Worm (Caenorhabditis elegans) whole organism, L2 larva: ENCODE results near the gene ugt-41.

Source experiments
- aly-2 ChIP-seq: fragments of 150-350 bp; optimal IDR thresholded peaks from 2 replicates; lab custom pipeline; 2014; ENCODE audit warnings: missing biosample characterization, missing genetic modification characterization
- mdl-1 ChIP-seq, 2 experiments: fragments of 150-350 bp in 1 of 2; sonication (generic microtip) in 1 of 2; optimal IDR thresholded peaks; 2 replicates each; lab custom pipeline; 2017; ENCODE audit warnings: missing biosample characterization in 2 of 2, missing genetic modification characterization in 2 of 2

ce11 chrV:7164210-7164609, 815 bp upstream of the ugt-41 start, which contains the start of gene srh-83:
- no peak for TF ChIP-seq mdl-1 (tag; optimal IDR thresholded peaks at IDR 0.05; lab: Kevin White, UChicago)
- no peak for TF ChIP-seq aly-2 (tag; lab: Kevin White, UChicago)
